Worm (Caenorhabditis elegans): ENCODE results near the gene srv-22.

DNA sequence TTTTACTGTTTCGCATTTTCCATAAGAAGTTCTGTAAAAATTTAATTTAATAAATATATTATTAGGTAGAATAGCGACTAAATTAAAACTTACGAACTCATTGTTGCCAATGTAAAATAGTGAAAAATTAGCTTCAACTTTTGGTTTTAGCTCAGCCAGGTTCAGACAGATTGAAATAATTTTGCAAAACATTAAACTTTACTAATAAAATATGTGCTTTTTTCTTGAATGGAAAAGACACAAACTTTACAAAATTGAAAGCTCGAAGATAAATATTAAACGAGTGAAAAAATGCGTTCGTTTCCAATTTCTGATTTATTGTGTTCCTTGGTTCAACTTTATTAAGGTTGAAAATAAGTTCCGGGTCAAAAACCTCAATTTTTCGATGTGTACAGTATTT lies at the start of gene srv-22:
- TF ChIP-seq dao-5 (tag; optimal IDR thresholded peaks at IDR 0.05) (no peak), W03F9.2 (tag; optimal IDR thresholded peaks at IDR 0.05) (no peak), him-1 (tag; optimal IDR thresholded peaks at IDR 0.05) (no peak)

Measured in whole organism, L4/young adult.